Worm (Caenorhabditis elegans): ENCODE measurements around the gene F02D10.2.
A peak's percentile ranks its signal among the peaks of the same experiment; 100 is the strongest.

The F02D10.2 gene

DNA sequence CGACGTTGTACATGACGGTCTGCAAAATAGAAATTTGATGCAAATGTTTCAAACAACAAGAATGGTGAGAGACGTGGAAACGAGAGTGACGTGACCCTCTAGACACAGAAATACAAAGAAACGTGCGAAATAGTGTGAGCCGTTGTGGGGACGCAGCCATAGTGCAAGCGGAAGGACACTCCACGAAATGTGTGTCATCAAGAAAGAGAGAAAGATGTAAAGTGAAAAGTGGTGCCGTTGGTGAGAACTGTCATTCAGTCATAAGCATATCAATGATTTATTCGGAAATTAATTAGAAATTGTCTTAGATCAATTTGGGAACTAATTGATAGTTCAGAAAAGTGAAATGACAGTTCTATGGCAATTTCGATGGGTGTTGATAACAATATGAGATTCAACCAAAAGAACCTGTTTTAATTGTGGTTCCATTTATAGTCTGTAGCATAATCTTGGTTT is 43.8 kb downstream of the F02D10.2 start, which contains the start of gene C29F7.3 (continued):
- no peak for TF ChIP-seq daf-12 (tag; optimal IDR thresholded peaks at IDR 0.05)
- peak; percentile 67 for TF ChIP-seq T20F7.1 (GFP tag; optimal IDR thresholded peaks at IDR 0.05)
- 0 out of 2 replicates have a peak, but pooled peaks have one; percentile 37 for TF ChIP-seq ctbp-1 (GFP tag; IDR thresholded peaks at IDR 0.05)
- no peak for TF ChIP-seq nhr-102 (tag; optimal IDR thresholded peaks at IDR 0.05)
- TF ChIP-seq dmd-6 (GFP tag; IDR thresholded peaks at IDR 0.05): peak; percentile 97
- TF ChIP-seq nhr-111 (GFP tag; optimal IDR thresholded peaks at IDR 0.05): no peak
- peak; percentile 68 for TF ChIP-seq hmg-1.1 (GFP tag; IDR thresholded peaks at IDR 0.05)
- no peak for TF ChIP-seq fkh-10 (GFP tag; optimal IDR thresholded peaks at IDR 0.05)
- TF ChIP-seq ama-1 (optimal IDR thresholded peaks at IDR 0.05): no peak
- no peak for TF ChIP-seq ZK337.2 (GFP tag; IDR thresholded peaks at IDR 0.05)
- no peak for TF ChIP-seq dpl-1 (GFP tag; optimal IDR thresholded peaks at IDR 0.05)
- TF ChIP-seq nhr-25 (tag; optimal IDR thresholded peaks at IDR 0.05; ENCODE audit: borderline replicate concordance, insufficient read depth): no peak
- no peak for TF ChIP-seq duxl-1 (tag; optimal IDR thresholded peaks at IDR 0.05; ENCODE audit: poor library complexity)
- TF ChIP-seq daf-16 (GFP tag; optimal IDR thresholded peaks at IDR 0.05): peak in 1 of 2 experiments; percentile 20
- peak; percentile 3 for TF ChIP-seq daf-16 (tag; optimal IDR thresholded peaks at IDR 0.05)

ce11 chrX:13417479-13417878 is 46.2 kb downstream of the F02D10.2 start:
- TF ChIP-seq daf-16 (GFP tag; optimal IDR thresholded peaks at IDR 0.05) (no peak), daf-16 (tag; optimal IDR thresholded peaks at IDR 0.05) (no peak), aha-1 (tag) (peak; percentile 93)

DNA sequence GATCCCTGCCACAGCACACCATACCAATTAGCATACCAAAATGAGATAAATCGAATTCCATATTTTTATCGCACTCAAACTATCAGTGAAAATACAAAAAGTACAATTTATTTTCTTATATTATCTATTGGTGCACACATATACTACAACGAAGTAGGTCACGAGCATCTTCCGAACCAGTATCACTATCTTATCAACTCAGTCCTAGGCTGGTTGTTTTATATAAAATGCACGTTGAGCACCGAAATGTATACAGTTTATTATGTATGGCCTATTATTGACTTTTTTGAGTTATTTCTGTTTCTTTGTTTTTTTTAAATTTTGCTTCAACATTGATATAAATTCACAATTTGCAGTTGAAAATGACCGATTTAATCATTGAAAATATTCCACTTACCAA is 48.0 kb downstream of the F02D10.2 start, which contains the start of gene C29F7.2:
Gene C29F7.2, plus strand, starts transcription at position 357 of the 400 bp plus-strand sequence.
- TF ChIP-seq php-3 (GFP tag; IDR thresholded peaks at IDR 0.05) (0 out of 2 replicates have a peak, but pooled peaks have one; percentile 33), mxl-3 (GFP tag; optimal IDR thresholded peaks at IDR 0.05) (no peak), hlh-11 (tag; optimal IDR thresholded peaks at IDR 0.05) (peak; percentile 53), rbr-2 (tag; optimal IDR thresholded peaks at IDR 0.05) (no peak), skn-1 (tag; optimal IDR thresholded peaks at IDR 0.05) (no peak), hif-1 (tag; optimal IDR thresholded peaks at IDR 0.05) (peak in 1 of 2 experiments; percentile 28), unc-62 (GFP tag; optimal IDR thresholded peaks at IDR 0.05 in 1 of 2) (peak in 1 of 2 experiments; percentile 61), unc-62 (tag; optimal IDR thresholded peaks at IDR 0.05) (no peak), lin-38 (GFP tag; IDR thresholded peaks at IDR 0.05) (no peak), zag-1 (tag; optimal IDR thresholded peaks at IDR 0.05) (no peak), ZK337.2 (GFP tag; IDR thresholded peaks at IDR 0.05) (no peak), zip-11 (GFP tag; IDR thresholded peaks at IDR 0.05) (no peak), dmd-6 (GFP tag; IDR thresholded peaks at IDR 0.05) (peak; percentile 48; the same call in 1 of the 2 replicates), nhr-6 (tag; optimal IDR thresholded peaks at IDR 0.05) (no peak), daf-16 (GFP tag; optimal IDR thresholded peaks at IDR 0.05) (peak in 1 of 2 experiments; percentile 2), daf-16 (tag; optimal IDR thresholded peaks at IDR 0.05) (peak; percentile 91), ama-1 (optimal IDR thresholded peaks at IDR 0.05) (no peak), cey-2 (tag; optimal IDR thresholded peaks at IDR 0.05; ENCODE audit: borderline replicate concordance, insufficient read depth) (no peak), T20F7.1 (GFP tag; optimal IDR thresholded peaks at IDR 0.05) (no peak), Y105C5A.15 (GFP tag; IDR thresholded peaks at IDR 0.05) (no peak), nhr-28 (tag; optimal IDR thresholded peaks at IDR 0.05) (peak; percentile 97), mep-1 (tag; optimal IDR thresholded peaks at IDR 0.05) (peak; percentile 27), nhr-76 (tag; optimal IDR thresholded peaks at IDR 0.05) (no peak), R02D3.7 (tag; optimal IDR thresholded peaks at IDR 0.05) (no peak), dve-1 (tag; optimal IDR thresholded peaks at IDR 0.05; ENCODE audit: insufficient read depth) (peak; percentile 84), hlh-30 (tag; optimal IDR thresholded peaks at IDR 0.05; ENCODE audit: insufficient read depth) (peak; percentile 10), spr-1 (tag; optimal IDR thresholded peaks at IDR 0.05) (no peak), zip-2 (tag; optimal IDR thresholded peaks at IDR 0.05) (no peak), F10B5.3 (tag; optimal IDR thresholded peaks at IDR 0.05) (no peak), nhr-48 (tag; optimal IDR thresholded peaks at IDR 0.05) (peak; percentile 31), attf-4 (tag; optimal IDR thresholded peaks at IDR 0.05) (no peak), dmd-8 (GFP tag; IDR thresholded peaks at IDR 0.05) (no peak), snpc-1.2 (GFP tag; IDR thresholded peaks at IDR 0.05) (no peak), nhr-102 (tag; optimal IDR thresholded peaks at IDR 0.05) (peak; percentile 1), ztf-11 (tag; optimal IDR thresholded peaks at IDR 0.05) (no peak), set-16 (GFP tag; IDR thresholded peaks at IDR 0.05) (no peak), nhr-77 (tag; optimal IDR thresholded peaks at IDR 0.05) (peak; percentile 87), nhr-10 (tag; optimal IDR thresholded peaks at IDR 0.05) (no peak), aha-1 (tag) (no peak)

All from whole organism, L4 larva.